Worm (Caenorhabditis elegans) whole organism, late embryonic: ENCODE data around the gene tsct-1.
A peak's percentile ranks its signal among the peaks of the same experiment; 100 is the strongest.

Experiments used
- C08G9.2 ChIP-seq: sonication (generic microtip); optimal IDR thresholded peaks from 2 replicates; lab custom pipeline; 2016; ENCODE audit warnings: mild to moderate bottlenecking, missing genetic modification characterization, moderate library complexity, missing compliant biosample characterization
- F13H6.1 ChIP-seq: sonication (generic microtip); optimal IDR thresholded peaks from 2 replicates; lab custom pipeline; 2016; ENCODE audit warnings: missing genetic modification characterization, missing compliant biosample characterization
- K02D7.2 ChIP-seq: sonication (generic microtip); optimal IDR thresholded peaks from 2 replicates; lab custom pipeline; 2017; ENCODE audit warnings: mild to moderate bottlenecking, missing genetic modification characterization, missing compliant biosample characterization
- Y22D7AL.16 ChIP-seq: sonication (generic microtip); optimal IDR thresholded peaks from 2 replicates; lab custom pipeline; 2016; ENCODE audit warnings: missing genetic modification characterization, missing compliant biosample characterization
- ama-1 ChIP-seq: fragments of 150-350 bp; optimal IDR thresholded peaks from 2 replicates; lab custom pipeline; 2014
- ceh-14 ChIP-seq: sonication (generic microtip); optimal IDR thresholded peaks from 2 replicates; lab custom pipeline; 2016; ENCODE audit warnings: missing genotype, missing genetic modification characterization, missing compliant biosample characterization
- ceh-18 ChIP-seq: sonication (generic microtip); optimal IDR thresholded peaks from 2 replicates; lab custom pipeline; 2016; ENCODE audit warnings: missing genetic modification characterization, missing compliant biosample characterization
- ceh-2 ChIP-seq: sonication (generic microtip); optimal IDR thresholded peaks from 2 replicates; lab custom pipeline; 2016; ENCODE audit warnings: missing genotype, missing genetic modification characterization, missing compliant biosample characterization
- ceh-22 ChIP-seq: sonication (generic microtip); optimal IDR thresholded peaks from 2 replicates; lab custom pipeline; 2017; ENCODE audit warnings: missing biosample characterization, missing genetic modification characterization
- ceh-30 ChIP-seq: fragments of 150-350 bp; optimal IDR thresholded peaks from 2 replicates; lab custom pipeline; 2014; ENCODE audit warnings: missing biosample characterization, missing genetic modification characterization
- ceh-31 ChIP-seq: sonication (generic microtip); optimal IDR thresholded peaks from 2 replicates; lab custom pipeline; 2016; ENCODE audit warnings: missing genetic modification characterization, missing compliant biosample characterization
- ceh-34 ChIP-seq: sonication (generic microtip); optimal IDR thresholded peaks from 2 replicates; lab custom pipeline; 2016; ENCODE audit warnings: mild to moderate bottlenecking, missing genetic modification characterization, missing compliant biosample characterization
- ceh-48 ChIP-seq: sonication (generic microtip); optimal IDR thresholded peaks from 2 replicates; lab custom pipeline; 2016; ENCODE audit warnings: missing genetic modification characterization, inconsistent platforms, missing compliant biosample characterization
- ceh-6 ChIP-seq: fragments of 200-800 bp; sonication (Bioruptor generic); optimal IDR thresholded peaks from 2 replicates; lab custom pipeline; 2018; ENCODE audit warnings: mild to moderate bottlenecking, missing genetic modification characterization, missing compliant biosample characterization
- ceh-9 ChIP-seq: sonication (generic microtip); optimal IDR thresholded peaks from 2 replicates; lab custom pipeline; 2016; ENCODE audit warnings: mild to moderate bottlenecking, missing genetic modification characterization, inconsistent platforms, missing compliant biosample characterization
- che-1 ChIP-seq: sonication (generic microtip); optimal IDR thresholded peaks from 2 replicates; lab custom pipeline; 2016; ENCODE audit warnings: mild to moderate bottlenecking, missing genetic modification characterization, missing compliant biosample characterization
- dve-1 ChIP-seq: sonication (generic microtip); optimal IDR thresholded peaks from 2 replicates; lab custom pipeline; 2017; ENCODE audit warnings: antibody characterized with exemption, mild to moderate bottlenecking, missing genetic modification characterization, missing compliant biosample characterization
- elt-2 ChIP-seq: sonication (generic microtip); optimal IDR thresholded peaks from 2 replicates; lab custom pipeline; 2016; ENCODE audit warnings: missing genetic modification reagents, missing genetic modification characterization, missing compliant biosample characterization
- elt-4 ChIP-seq: sonication (generic microtip); optimal IDR thresholded peaks from 2 replicates; lab custom pipeline; 2016; ENCODE audit warnings: missing genetic modification characterization, missing compliant biosample characterization
- ets-4 ChIP-seq: sonication (generic microtip); optimal IDR thresholded peaks from 2 replicates; lab custom pipeline; 2016; ENCODE audit warnings: missing genetic modification characterization, missing compliant biosample characterization
- fkh-10 ChIP-seq: fragments of 150-350 bp; optimal IDR thresholded peaks from 2 replicates; lab custom pipeline; 2014; ENCODE audit warnings: missing biosample characterization, missing genetic modification reagents, missing genetic modification characterization
- hlh-30 ChIP-seq: sonication (generic microtip); optimal IDR thresholded peaks from 2 replicates; lab custom pipeline; 2017; ENCODE audit warnings: antibody characterized with exemption, missing genetic modification characterization, missing compliant biosample characterization; ENCODE audit not compliant: insufficient read depth
- hlh-8 ChIP-seq: sonication (generic microtip); optimal IDR thresholded peaks from 2 replicates; lab custom pipeline; 2016; ENCODE audit warnings: missing genotype, missing genetic modification characterization, missing compliant biosample characterization
- lim-6 ChIP-seq: sonication (generic microtip); optimal IDR thresholded peaks from 2 replicates; lab custom pipeline; 2016; ENCODE audit warnings: missing genetic modification characterization, missing compliant biosample characterization
- lin-11 ChIP-seq: fragments of 200-800 bp; sonication (Bioruptor generic); optimal IDR thresholded peaks from 2 replicates; lab custom pipeline; 2018; ENCODE audit warnings: mild to moderate bottlenecking, missing genetic modification characterization, missing compliant biosample characterization
- madf-2 ChIP-seq: sonication (generic microtip); optimal IDR thresholded peaks from 2 replicates; lab custom pipeline; 2017; ENCODE audit warnings: missing genetic modification characterization, missing compliant biosample characterization
- nfya-1 ChIP-seq: sonication (generic microtip); optimal IDR thresholded peaks from 2 replicates; lab custom pipeline; 2017; ENCODE audit warnings: missing genetic modification characterization, mild to moderate bottlenecking, missing compliant biosample characterization, antibody characterized with exemption, moderate library complexity
- npax-4 ChIP-seq: sonication (generic microtip); optimal IDR thresholded peaks from 2 replicates; lab custom pipeline; 2016; ENCODE audit warnings: missing genetic modification characterization, missing compliant biosample characterization
- odd-2 ChIP-seq: sonication (generic microtip); optimal IDR thresholded peaks from 2 replicates; lab custom pipeline; 2017; ENCODE audit warnings: antibody characterized with exemption, mild to moderate bottlenecking, missing genetic modification characterization, missing compliant biosample characterization
- pat-9 ChIP-seq: fragments of 200-800 bp; sonication (Bioruptor generic); optimal IDR thresholded peaks from 2 replicates; lab custom pipeline; 2018; ENCODE audit warnings: mild to moderate bottlenecking, missing genetic modification characterization, moderate library complexity, missing compliant biosample characterization
- pax-1 ChIP-seq: fragments of 150-350 bp; optimal IDR thresholded peaks from 2 replicates; lab custom pipeline; 2014; ENCODE audit warnings: missing biosample characterization, missing genetic modification characterization
- pqm-1 ChIP-seq: sonication (generic microtip); optimal IDR thresholded peaks from 2 replicates; lab custom pipeline; 2016; ENCODE audit warnings: missing genetic modification characterization, missing compliant biosample characterization
- pros-1 ChIP-seq: fragments of 150-350 bp; optimal IDR thresholded peaks from 2 replicates; lab custom pipeline; 2014; ENCODE audit warnings: missing biosample characterization, missing genetic modification reagents, missing genetic modification characterization
- ref-2 ChIP-seq: sonication (generic microtip); optimal IDR thresholded peaks from 2 replicates; lab custom pipeline; 2016; ENCODE audit warnings: missing genetic modification characterization, missing compliant biosample characterization
- rnt-1 ChIP-seq: sonication (generic microtip); optimal IDR thresholded peaks from 2 replicates; lab custom pipeline; 2016; ENCODE audit warnings: missing genetic modification characterization, missing compliant biosample characterization
- sdc-2 ChIP-seq: sonication (generic microtip); optimal IDR thresholded peaks from 2 replicates; lab custom pipeline; 2016; ENCODE audit warnings: missing genotype, missing genetic modification characterization, missing compliant biosample characterization
- sox-2 ChIP-seq: fragments of 200-800 bp; sonication (Bioruptor generic); IDR thresholded peaks from 2 replicates; pipeline ENCODE4 v1.3.6; 2022; ENCODE audit warnings: missing genetic modification reagents, missing genetic modification characterization, missing compliant biosample characterization
- syd-9 ChIP-seq: sonication (generic microtip); optimal IDR thresholded peaks from 2 replicates; lab custom pipeline; 2016; ENCODE audit warnings: mild to moderate bottlenecking, missing genetic modification characterization, moderate library complexity, missing compliant biosample characterization
- tbx-2 ChIP-seq: sonication (generic microtip); optimal IDR thresholded peaks from 2 replicates; lab custom pipeline; 2016; ENCODE audit warnings: missing genetic modification characterization, missing compliant biosample characterization
- tbx-7 ChIP-seq: sonication (generic microtip); optimal IDR thresholded peaks from 2 replicates; lab custom pipeline; 2016; ENCODE audit warnings: missing genotype, missing genetic modification characterization, missing compliant biosample characterization
- ttx-3 ChIP-seq: sonication (generic microtip); optimal IDR thresholded peaks from 2 replicates; lab custom pipeline; 2016; ENCODE audit warnings: missing genetic modification reagents, missing genetic modification characterization, missing compliant biosample characterization
- unc-3 ChIP-seq, 2 experiments: fragments of 200-800 bp in 1 of 2; sonication (Bioruptor generic) in 1 of 2; sonication (generic microtip) in 1 of 2; conservative IDR thresholded peaks in 1 of 2; optimal IDR thresholded peaks in 1 of 2; 2 replicates each; pipeline versions ENCODE4 v1.3.6 to Lab custom; 2016 to 2022; ENCODE audit warnings: missing compliant biosample characterization in 2 of 2, missing genetic modification characterization in 2 of 2, missing genetic modification reagents in 1 of 2
- unc-42 ChIP-seq: sonication (generic microtip); optimal IDR thresholded peaks from 2 replicates; lab custom pipeline; 2016; ENCODE audit warnings: missing genotype, missing genetic modification characterization, missing compliant biosample characterization
- unc-55 ChIP-seq: sonication (generic microtip); optimal IDR thresholded peaks from 2 replicates; lab custom pipeline; 2017; ENCODE audit warnings: missing biosample characterization, missing genetic modification reagents, missing genetic modification characterization

tsct-1 gene

ce11 chrX:12434086-12434485, at the start of gene tsct-1:
tsct-1 (plus strand) TSS chrX:12434097.
- no peak for TF ChIP-seq ceh-14 (tag; lab: Kevin White, UChicago)
- TF ChIP-seq che-1 (tag; lab: Kevin White, UChicago), result no peak
- TF ChIP-seq Y22D7AL.16 (tag; lab: Kevin White, UChicago), result no peak
- TF ChIP-seq npax-4, result no peak
- TF ChIP-seq dve-1 (tag; lab: Kevin White, UChicago), result no peak
- TF ChIP-seq syd-9 (tag; lab: Kevin White, UChicago), result no peak
- TF ChIP-seq madf-2 (tag; lab: Kevin White, UChicago), result no peak
- no peak for TF ChIP-seq ama-1 (lab: Kevin White, UChicago)
- no peak for TF ChIP-seq ttx-3 (tag; lab: Kevin White, UChicago)
- no peak for TF ChIP-seq ceh-2 (tag; lab: Kevin White, UChicago)

DNA sequence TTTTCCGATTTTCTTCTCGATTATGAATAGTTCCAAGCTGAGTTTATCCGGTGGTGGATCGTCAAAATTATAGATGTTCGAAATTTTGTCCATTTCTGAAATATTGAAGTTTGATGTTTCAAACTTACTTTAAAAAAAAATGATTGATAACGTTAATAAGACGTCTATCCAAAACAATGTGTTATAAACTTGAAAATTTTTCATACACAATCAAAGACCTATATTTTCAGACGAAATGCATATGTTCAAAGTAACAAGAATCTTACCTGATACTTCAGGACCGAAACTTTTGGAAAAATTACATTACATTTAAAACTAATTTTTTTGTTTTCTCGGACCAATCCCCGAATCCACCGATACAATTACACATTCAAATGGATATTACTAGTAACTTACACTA, 42.5 kb upstream of the tsct-1 start, which contains the start of gene nekl-3:
Gene nekl-3, minus strand, starts transcription at position 101 of the 400 bp plus-strand sequence.
- TF ChIP-seq madf-2 (tag; lab: Kevin White, UChicago), result no peak
- TF ChIP-seq pat-9 (tag; lab: Kevin White, UChicago), result no peak
- no peak for TF ChIP-seq ama-1 (lab: Kevin White, UChicago)
- TF ChIP-seq nfya-1, result no peak
- no peak for TF ChIP-seq ets-4
- TF ChIP-seq ceh-31, result no peak
- TF ChIP-seq odd-2, result no peak
- no peak for TF ChIP-seq ceh-2 (tag; lab: Kevin White, UChicago)
- no peak for TF ChIP-seq lin-11 (tag; lab: Kevin White, UChicago)

DNA sequence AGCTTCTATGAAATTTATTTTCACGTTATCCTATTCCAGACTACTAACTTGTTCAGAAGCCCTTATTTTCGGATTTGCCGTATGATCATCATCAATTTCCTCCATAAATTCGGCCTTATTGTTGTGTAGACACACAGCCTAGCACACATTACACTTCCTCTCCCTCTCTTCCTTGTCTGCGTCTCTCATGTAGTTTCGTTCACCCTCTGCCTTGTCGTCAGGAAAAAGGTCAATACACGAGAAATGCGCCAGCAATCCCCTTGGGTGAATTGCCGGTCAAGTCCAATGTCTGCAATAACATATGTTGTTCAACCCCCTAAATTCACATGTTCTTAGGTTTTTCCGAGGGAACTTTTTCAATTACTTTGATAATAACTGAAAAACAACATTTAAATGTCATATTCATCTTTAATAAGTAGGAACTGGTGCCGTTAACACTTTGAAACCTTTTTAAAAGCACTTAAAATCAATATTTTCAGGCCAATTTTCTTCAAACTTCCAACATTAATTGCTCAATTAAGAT, 40.0 kb upstream of the tsct-1 start, which contains the start of gene F17E5.2:
Gene F17E5.2, plus strand, starts transcription at position 473 of the 523 bp plus-strand sequence.
- TF ChIP-seq ceh-48 (tag; lab: Kevin White, UChicago) (peak; percentile 71), ceh-34 (peak; percentile 77), elt-4 (tag; lab: Kevin White, UChicago) (no peak), nfya-1 (peak; percentile 85), ceh-6 (GFP tag; lab: Kevin White, UChicago) (peak; percentile 20), lin-11 (tag; lab: Kevin White, UChicago) (no peak), pat-9 (tag; lab: Kevin White, UChicago) (peak; percentile 18), ets-4 (no peak), rnt-1 (tag; lab: Kevin White, UChicago) (peak; percentile 32), elt-2 (tag; lab: Kevin White, UChicago) (peak; percentile 10), ceh-18 (peak; percentile 84), ceh-30 (tag; lab: Kevin White, UChicago) (peak; percentile 94), unc-3 (GFP tag; conservative IDR thresholded peaks at IDR 0.05; lab: Robert Waterston, UW) (no peak; the same call in 1 of the 2 replicates), unc-3 (tag; optimal IDR thresholded peaks at IDR 0.05; lab: Kevin White, UChicago) (no peak), pax-1 (tag; lab: Kevin White, UChicago) (no peak), unc-55 (GFP tag; lab: Kevin White, UChicago) (peak; percentile 71), sdc-2 (peak; percentile 83), tbx-2 (peak; percentile 68), unc-42 (tag; lab: Kevin White, UChicago) (peak; percentile 83), F13H6.1 (tag; lab: Kevin White, UChicago) (peak; percentile 12), tbx-7 (no peak), pros-1 (tag; lab: Kevin White, UChicago) (peak; percentile 78), ceh-31 (peak; percentile 77), ceh-22 (tag; lab: Kevin White, UChicago) (no peak), K02D7.2 (tag; lab: Kevin White, UChicago) (no peak), fkh-10 (GFP tag; lab: Kevin White, UChicago) (no peak), hlh-30 (peak; percentile 32), C08G9.2 (tag; lab: Kevin White, UChicago) (peak; percentile 9), ref-2 (tag; lab: Kevin White, UChicago) (peak; percentile 74), pqm-1 (tag; lab: Kevin White, UChicago) (no peak), dve-1 (tag; lab: Kevin White, UChicago) (no peak), ceh-9 (tag; lab: Kevin White, UChicago) (no peak), che-1 (tag; lab: Kevin White, UChicago) (no peak), npax-4 (no peak), lim-6 (tag; lab: Kevin White, UChicago) (no peak), sox-2 (GFP tag; lab: Robert Waterston, UW) (no peak), hlh-8 (tag; lab: Kevin White, UChicago) (peak; percentile 70)
